Worm (Caenorhabditis elegans) whole organism, L2 larva: ENCODE data around the gene nhr-131.

Experiments
- R02D3.7 ChIP-seq: fragments of 150-350 bp; optimal IDR thresholded peaks from 2 replicates; lab custom pipeline; 2014; ENCODE audit warnings: missing biosample characterization, missing genetic modification characterization
- ceh-16 ChIP-seq: fragments of 150-350 bp; optimal IDR thresholded peaks from 2 replicates; lab custom pipeline; 2014; ENCODE audit warnings: missing biosample characterization, missing genetic modification characterization
- elt-3 ChIP-seq: sonication (generic microtip); optimal IDR thresholded peaks from 2 replicates; lab custom pipeline; 2017; ENCODE audit warnings: missing biosample characterization, missing genetic modification characterization
- lin-39 ChIP-seq: fragments of 150-350 bp; optimal IDR thresholded peaks from 2 replicates; lab custom pipeline; 2014; ENCODE audit warnings: missing biosample characterization, missing genetic modification reagents, missing genetic modification characterization
- nhr-11 ChIP-seq: fragments of 150-350 bp; optimal IDR thresholded peaks from 2 replicates; lab custom pipeline; 2014; ENCODE audit warnings: missing biosample characterization, missing genetic modification characterization
- skn-1 ChIP-seq: sonication (generic microtip); optimal IDR thresholded peaks from 2 replicates; lab custom pipeline; 2017; ENCODE audit warnings: missing biosample characterization, missing genetic modification characterization
- snpc-4 ChIP-seq: fragments of 150-350 bp; optimal IDR thresholded peaks from 2 replicates; lab custom pipeline; 2014; ENCODE audit warnings: missing biosample characterization, missing genetic modification characterization
- unc-62 ChIP-seq: fragments of 150-350 bp; optimal IDR thresholded peaks from 2 replicates; lab custom pipeline; 2014; ENCODE audit warnings: missing biosample characterization, missing genetic modification reagents, missing genetic modification characterization
- ztf-11 ChIP-seq: sonication (generic microtip); optimal IDR thresholded peaks from 2 replicates; lab custom pipeline; 2017; ENCODE audit warnings: missing biosample characterization, missing genetic modification characterization

DNA sequence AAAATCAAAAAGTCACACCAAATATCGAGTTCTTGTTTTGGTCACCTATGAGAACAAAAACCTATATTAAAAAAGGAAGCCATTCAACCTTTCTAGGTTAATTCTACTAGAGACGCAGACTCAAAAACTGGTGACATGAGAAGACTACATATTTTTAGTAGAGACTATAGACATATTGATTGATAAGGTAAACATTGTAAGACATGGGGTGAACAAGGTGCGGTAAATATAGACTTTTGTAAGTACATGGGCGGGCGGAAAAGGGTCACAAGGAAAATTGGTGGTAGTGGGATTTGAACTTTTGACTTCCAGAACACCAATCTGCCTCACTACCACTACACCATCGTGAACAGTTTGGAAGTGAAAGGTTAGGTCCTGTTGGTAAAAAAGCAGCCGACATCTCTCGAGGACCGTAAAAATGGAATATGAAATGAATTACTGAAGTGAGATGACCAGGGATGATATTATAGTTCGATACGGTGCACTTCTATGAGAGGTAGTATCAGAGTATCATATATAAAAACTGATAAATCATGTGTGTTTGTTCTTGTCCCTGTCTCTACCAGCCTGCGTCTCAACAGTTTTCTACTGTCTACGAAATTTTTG is 9.8 kb upstream of the nhr-131 start, which contains the start of gene nhr-212:
- TF ChIP-seq ceh-16 (tag; lab: Kevin White, UChicago) (no peak), unc-62 (no peak), elt-3 (tag; lab: Kevin White, UChicago) (no peak), lin-39 (tag; lab: Kevin White, UChicago) (no peak), nhr-11 (tag; lab: Kevin White, UChicago) (no peak), R02D3.7 (no peak), snpc-4 (tag; lab: Kevin White, UChicago) (no peak), ztf-11 (tag; lab: Kevin White, UChicago) (no peak), skn-1 (no peak)
